Fruit fly (Drosophila melanogaster) whole organism, pupa: Measurements from ENCODE around the gene CG42232.
A peak's percentile ranks its signal among the peaks of the same experiment; 100 is the strongest.

Experiments
- CG10348 ChIP-seq: fragments of 200-800 bp; sonication (Bioruptor generic); IDR thresholded peaks from 2 replicates; pipeline ENCODE4 v1.3.6; 2022; ENCODE audit warnings: missing biosample characterization, missing genetic modification characterization
- CG12605 ChIP-seq: fragments of 200-800 bp; sonication (Bioruptor generic); IDR thresholded peaks from 2 replicates; pipeline ENCODE4 v1.3.6; 2022; ENCODE audit warnings: missing biosample characterization, missing genetic modification characterization
- CG13204 ChIP-seq: fragments of 200-800 bp; sonication (Bioruptor generic); optimal IDR thresholded peaks from 2 replicates; lab custom pipeline; 2018; ENCODE audit warnings: missing biosample characterization, mild to moderate bottlenecking, missing genetic modification characterization, moderate library complexity
- CG14655 ChIP-seq: fragments of 200-800 bp; sonication (Bioruptor generic); optimal IDR thresholded peaks from 3 replicates; lab custom pipeline; 2017; ENCODE audit warnings: mild to moderate bottlenecking, missing biosample characterization, missing genetic modification reagents, missing genetic modification characterization
- CG15710 ChIP-seq: fragments of 200-800 bp; sonication (Bioruptor generic); optimal IDR thresholded peaks from 2 replicates; lab custom pipeline; 2018; ENCODE audit warnings: missing biosample characterization, mild to moderate bottlenecking, missing genetic modification characterization, moderate library complexity
- CG17806 ChIP-seq: fragments of 200-800 bp; sonication (Bioruptor generic); optimal IDR thresholded peaks from 2 replicates; lab custom pipeline; 2018; ENCODE audit warnings: missing biosample characterization, mild to moderate bottlenecking, missing genetic modification characterization, moderate library complexity
- CG32121 ChIP-seq: fragments of 200-800 bp; sonication (Bioruptor generic); IDR thresholded peaks from 2 replicates; pipeline ENCODE4 v1.3.6; 2022; ENCODE audit warnings: missing biosample characterization, missing genetic modification characterization
- CG34367 ChIP-seq: fragments of 200-800 bp; sonication (Bioruptor generic); optimal IDR thresholded peaks from 2 replicates; lab custom pipeline; 2018; ENCODE audit warnings: missing biosample characterization, mild to moderate bottlenecking, missing genetic modification characterization
- CG4496 ChIP-seq: fragments of 200-800 bp; sonication (Bioruptor generic); IDR thresholded peaks from 3 replicates; pipeline ENCODE4 v1.3.6; 2022; ENCODE audit warnings: missing biosample characterization, missing genetic modification characterization
- CG8159 ChIP-seq: fragments of 200-800 bp; sonication (Bioruptor generic); optimal IDR thresholded peaks from 3 replicates; lab custom pipeline; 2018; ENCODE audit warnings: missing biosample characterization, mild to moderate bottlenecking, missing genetic modification characterization, moderate library complexity
- CG8301 ChIP-seq: fragments of 200-800 bp; sonication (Bioruptor generic); optimal IDR thresholded peaks from 2 replicates; lab custom pipeline; 2018; ENCODE audit warnings: missing biosample characterization, mild to moderate bottlenecking, missing genetic modification characterization
- CG9948 ChIP-seq: fragments of 200-800 bp; sonication (Bioruptor generic); optimal IDR thresholded peaks from 2 replicates; lab custom pipeline; 2018; ENCODE audit warnings: missing biosample characterization, mild to moderate bottlenecking, missing genetic modification characterization, moderate library complexity
- D1 ChIP-seq: fragments of 200-800 bp; sonication (Bioruptor generic); optimal IDR thresholded peaks from 2 replicates; lab custom pipeline; 2018; ENCODE audit warnings: missing biosample characterization, mild to moderate bottlenecking, missing genetic modification characterization, moderate library complexity
- EcR ChIP-seq: fragments of 200-800 bp; sonication (Bioruptor generic); optimal IDR thresholded peaks from 3 replicates; lab custom pipeline; 2019; ENCODE audit warnings: missing biosample characterization, missing genetic modification characterization, mild to moderate bottlenecking, moderate library complexity, missing genetic modification reagents
- Ets98B ChIP-seq: fragments of 200-800 bp; sonication (Bioruptor generic); IDR thresholded peaks from 2 replicates; pipeline ENCODE4 v1.3.6; 2022; ENCODE audit warnings: missing biosample characterization, missing genetic modification characterization
- Pif1A ChIP-seq: fragments of 200-800 bp; sonication (Bioruptor generic); optimal IDR thresholded peaks from 3 replicates; lab custom pipeline; 2016; ENCODE audit warnings: missing biosample characterization, missing genetic modification characterization
- Pif1B ChIP-seq: fragments of 200-800 bp; sonication (Bioruptor generic); optimal IDR thresholded peaks from 3 replicates; lab custom pipeline; 2016; ENCODE audit warnings: missing biosample characterization, missing genetic modification characterization
- Snoo ChIP-seq: fragments of 200-800 bp; sonication (Bioruptor generic); optimal IDR thresholded peaks from 3 replicates; lab custom pipeline; 2017; ENCODE audit warnings: missing biosample characterization, mild to moderate bottlenecking, missing genetic modification characterization, inconsistent platforms
- fd96Ca ChIP-seq: fragments of 200-800 bp; sonication (Bioruptor generic); IDR thresholded peaks from 3 replicates; pipeline ENCODE4 v1.3.6; 2022; ENCODE audit warnings: missing biosample characterization, missing genetic modification characterization
- gl ChIP-seq: fragments of 200-800 bp; sonication (Bioruptor generic); optimal IDR thresholded peaks from 2 replicates; lab custom pipeline; 2018; ENCODE audit warnings: missing biosample characterization, mild to moderate bottlenecking, missing genetic modification characterization
- rn ChIP-seq: fragments of 200-800 bp; sonication (Bioruptor generic); IDR thresholded peaks from 2 replicates; pipeline ENCODE4 v1.3.6; 2022; ENCODE audit warnings: missing biosample characterization, missing genetic modification characterization

The CG42232 gene

dm6 chr3R:16500919-16501851 lies 31.7 kb upstream of the CG42232 start, which contains the start of gene Decay:
Gene Decay (minus strand): TSS chr3R:16501050.
- TF ChIP-seq CG8159 (tag; lab: Kevin White, UChicago) (no peak), fd96Ca (no peak), D1 (tag; lab: Kevin White, UChicago) (no peak), CG14655 (GFP tag; lab: Kevin White, UChicago) (peak; percentile 29), Snoo (peak; percentile 34), CG4496 (GFP tag; lab: Robert Waterston, UW) (0 out of 3 replicates have a peak, but pooled peaks have one; percentile 8), CG9948 (tag; lab: Kevin White, UChicago) (no peak), gl (tag; lab: Kevin White, UChicago) (no peak), Pif1B (GFP tag; lab: Kevin White, UChicago) (peak; percentile 14), Ets98B (GFP tag; lab: Robert Waterston, UW) (no peak; the same call in 1 of the 2 replicates), rn (no peak), CG32121 (GFP tag; lab: Robert Waterston, UW) (no peak), CG8301 (peak; percentile 37), CG17806 (no peak), Pif1A (peak; percentile 54), CG10348 (no peak), EcR (GFP tag; lab: Kevin White, UChicago) (no peak)
- TF ChIP-seq, all 21 proteins: peak for 6

dm6 chr3R:16498859-16499258 lies 29.4 kb upstream of the CG42232 start, which contains the start of gene Gr89a:
Gene Gr89a (minus strand): TSS chr3R:16498959.
- TF ChIP-seq D1 (tag; lab: Kevin White, UChicago) = no peak
- TF ChIP-seq CG15710 (tag; lab: Kevin White, UChicago) = no peak
- TF ChIP-seq rn = no peak
- TF ChIP-seq CG8301 = no peak
- TF ChIP-seq Snoo = no peak
- no peak for TF ChIP-seq CG9948 (tag; lab: Kevin White, UChicago)
- TF ChIP-seq gl (tag; lab: Kevin White, UChicago) = no peak
- no peak for TF ChIP-seq CG14655 (GFP tag; lab: Kevin White, UChicago)
- TF ChIP-seq Pif1A = no peak
- TF ChIP-seq fd96Ca = no peak
- no peak for TF ChIP-seq CG10348
- no peak for TF ChIP-seq CG4496 (GFP tag; lab: Robert Waterston, UW)
- TF ChIP-seq CG17806 = no peak
- TF ChIP-seq CG12605 (GFP tag; lab: Robert Waterston, UW) = no peak
- TF ChIP-seq Ets98B (GFP tag; lab: Robert Waterston, UW) = no peak
- no peak for TF ChIP-seq CG32121 (GFP tag; lab: Robert Waterston, UW)
- no peak for TF ChIP-seq EcR (GFP tag; lab: Kevin White, UChicago)
- no peak for TF ChIP-seq CG13204
- TF ChIP-seq CG8159 (tag; lab: Kevin White, UChicago) = no peak
- no peak for TF ChIP-seq CG34367

dm6 chr3R:16497379-16497778 lies 27.9 kb upstream of the CG42232 start:
- TF ChIP-seq CG13204 (no peak), CG17806 (peak; percentile 74), Ets98B (GFP tag; lab: Robert Waterston, UW) (peak; percentile 87), gl (tag; lab: Kevin White, UChicago) (peak; percentile 8), fd96Ca (peak; percentile 32; the same call in 1 of the 3 replicates), CG12605 (GFP tag; lab: Robert Waterston, UW) (peak; percentile 84), CG8301 (peak; percentile 72), CG8159 (tag; lab: Kevin White, UChicago) (peak; percentile 69), CG32121 (GFP tag; lab: Robert Waterston, UW) (peak; percentile 84), Pif1A (peak; percentile 52), EcR (GFP tag; lab: Kevin White, UChicago) (no peak), CG10348 (no peak), Pif1B (GFP tag; lab: Kevin White, UChicago) (peak; percentile 49), CG14655 (GFP tag; lab: Kevin White, UChicago) (peak; percentile 78), rn (peak; percentile 65), CG4496 (GFP tag; lab: Robert Waterston, UW) (peak; percentile 90), CG9948 (tag; lab: Kevin White, UChicago) (peak; percentile 60), Snoo (peak; percentile 56), CG15710 (tag; lab: Kevin White, UChicago) (peak; percentile 57), D1 (tag; lab: Kevin White, UChicago) (peak; percentile 10), CG34367 (peak; percentile 63)

dm6 chr3R:16496209-16496608 lies 26.7 kb upstream of the CG42232 start:
- TF ChIP-seq CG34367 = peak; percentile 47
- TF ChIP-seq CG13204 = no peak
- TF ChIP-seq CG10348 = no peak
- no peak for TF ChIP-seq D1 (tag; lab: Kevin White, UChicago)
- TF ChIP-seq CG17806 = peak; percentile 30
- peak; percentile 67; the same call in 2 of the 3 replicates for TF ChIP-seq CG4496 (GFP tag; lab: Robert Waterston, UW)
- TF ChIP-seq Pif1B (GFP tag; lab: Kevin White, UChicago) = peak; percentile 67
- peak; percentile 71 for TF ChIP-seq Ets98B (GFP tag; lab: Robert Waterston, UW)
- peak; percentile 74; the same call in 2 of the 3 replicates for TF ChIP-seq fd96Ca
- peak; percentile 92 for TF ChIP-seq CG14655 (GFP tag; lab: Kevin White, UChicago)
- 0 out of 2 replicates have a peak, but pooled peaks have one; percentile 41 for TF ChIP-seq rn
- TF ChIP-seq EcR (GFP tag; lab: Kevin White, UChicago) = no peak
- no peak for TF ChIP-seq CG15710 (tag; lab: Kevin White, UChicago)
- no peak for TF ChIP-seq CG9948 (tag; lab: Kevin White, UChicago)
- peak; percentile 76 for TF ChIP-seq CG32121 (GFP tag; lab: Robert Waterston, UW)
- peak; percentile 92 for TF ChIP-seq CG8301
- TF ChIP-seq Snoo = no peak
- no peak for TF ChIP-seq gl (tag; lab: Kevin White, UChicago)
- peak; percentile 68 for TF ChIP-seq Pif1A
- peak; percentile 63 for TF ChIP-seq CG12605 (GFP tag; lab: Robert Waterston, UW)
- peak; percentile 42 for TF ChIP-seq CG8159 (tag; lab: Kevin White, UChicago)
